Worm (Caenorhabditis elegans) whole organism, L2 larva: ENCODE results near the gene C06A12.19.

Experiments used
- C34F6.9 ChIP-seq: fragments of 150-350 bp; optimal IDR thresholded peaks from 2 replicates; lab custom pipeline; 2014; ENCODE audit warnings: missing biosample characterization, missing genetic modification characterization
- F13H6.1 ChIP-seq: sonication (generic microtip); optimal IDR thresholded peaks from 2 replicates; lab custom pipeline; 2016; ENCODE audit warnings: missing genetic modification characterization, missing compliant biosample characterization
- R02D3.7 ChIP-seq: fragments of 150-350 bp; optimal IDR thresholded peaks from 2 replicates; lab custom pipeline; 2014; ENCODE audit warnings: missing biosample characterization, missing genetic modification characterization
- Y55F3AM.14 ChIP-seq: fragments of 200-800 bp; sonication (Bioruptor generic); optimal IDR thresholded peaks from 2 replicates; lab custom pipeline; 2018; ENCODE audit warnings: mild to moderate bottlenecking, missing genetic modification characterization, missing compliant biosample characterization
- ZK546.5 ChIP-seq: sonication (generic microtip); optimal IDR thresholded peaks from 2 replicates; lab custom pipeline; 2017; ENCODE audit warnings: missing biosample characterization, missing genetic modification characterization
- alr-1 ChIP-seq: fragments of 150-350 bp; optimal IDR thresholded peaks from 2 replicates; lab custom pipeline; 2014; ENCODE audit warnings: missing biosample characterization, missing genetic modification characterization
- aly-2 ChIP-seq: fragments of 150-350 bp; optimal IDR thresholded peaks from 2 replicates; lab custom pipeline; 2014; ENCODE audit warnings: missing biosample characterization, missing genetic modification characterization
- ama-1 ChIP-seq: fragments of 150-350 bp; optimal IDR thresholded peaks from 2 replicates; lab custom pipeline; 2018; ENCODE audit warnings: inconsistent platforms
- blmp-1 ChIP-seq: sonication (generic microtip); optimal IDR thresholded peaks from 2 replicates; lab custom pipeline; 2017; ENCODE audit warnings: missing genetic modification characterization, mild to moderate bottlenecking, missing compliant biosample characterization, antibody characterized with exemption, moderate library complexity; ENCODE audit not compliant: insufficient read depth
- ceh-16 ChIP-seq: fragments of 150-350 bp; optimal IDR thresholded peaks from 2 replicates; lab custom pipeline; 2014; ENCODE audit warnings: missing biosample characterization, missing genetic modification characterization
- ceh-82 ChIP-seq: fragments of 150-350 bp; optimal IDR thresholded peaks from 2 replicates; lab custom pipeline; 2014; ENCODE audit warnings: missing biosample characterization, missing genetic modification characterization
- crh-2 ChIP-seq: sonication (generic microtip); optimal IDR thresholded peaks from 2 replicates; lab custom pipeline; 2017; ENCODE audit warnings: missing biosample characterization, missing genetic modification characterization
- dmd-4 ChIP-seq: sonication (generic microtip); optimal IDR thresholded peaks from 2 replicates; lab custom pipeline; 2017; ENCODE audit warnings: missing biosample characterization, missing genetic modification characterization
- egl-27 ChIP-seq: sonication (generic microtip); optimal IDR thresholded peaks from 3 replicates; lab custom pipeline; 2017; ENCODE audit warnings: missing biosample characterization, missing genetic modification reagents, missing genetic modification characterization
- elt-1 ChIP-seq: fragments of 150-350 bp; optimal IDR thresholded peaks from 2 replicates; lab custom pipeline; 2014; ENCODE audit warnings: missing biosample characterization, missing genetic modification characterization
- elt-3 ChIP-seq: sonication (generic microtip); optimal IDR thresholded peaks from 2 replicates; lab custom pipeline; 2017; ENCODE audit warnings: missing biosample characterization, missing genetic modification characterization
- fos-1 ChIP-seq: fragments of 150-350 bp; optimal IDR thresholded peaks from 2 replicates; lab custom pipeline; 2014; ENCODE audit warnings: missing biosample characterization, missing genetic modification characterization
- gmeb-1 ChIP-seq: fragments of 150-350 bp; optimal IDR thresholded peaks from 2 replicates; lab custom pipeline; 2014; ENCODE audit warnings: missing biosample characterization, missing genetic modification characterization
- lin-11 ChIP-seq: fragments of 150-350 bp; sonication (generic microtip); optimal IDR thresholded peaks from 2 replicates; lab custom pipeline; 2014; ENCODE audit warnings: missing biosample characterization, missing genetic modification characterization, inconsistent platforms, mixed read lengths
- lin-13 ChIP-seq: fragments of 150-350 bp; optimal IDR thresholded peaks from 2 replicates; lab custom pipeline; 2014; ENCODE audit warnings: missing biosample characterization, missing genetic modification reagents, missing genetic modification characterization
- lin-39 ChIP-seq: fragments of 150-350 bp; optimal IDR thresholded peaks from 2 replicates; lab custom pipeline; 2014; ENCODE audit warnings: missing biosample characterization, missing genetic modification reagents, missing genetic modification characterization
- lsy-2 ChIP-seq, 2 experiments: fragments of 150-350 bp in 1 of 2; sonication (generic microtip) in 1 of 2; optimal IDR thresholded peaks; 2 replicates each; lab custom pipeline; 2014 to 2017; ENCODE audit warnings: missing biosample characterization in 2 of 2, missing genetic modification characterization in 2 of 2
- mab-5 ChIP-seq: fragments of 150-350 bp; optimal IDR thresholded peaks from 2 replicates; lab custom pipeline; 2014; ENCODE audit warnings: missing biosample characterization, missing genetic modification characterization
- mbf-1 ChIP-seq: sonication (generic microtip); optimal IDR thresholded peaks from 2 replicates; lab custom pipeline; 2017; ENCODE audit warnings: missing biosample characterization, missing genetic modification characterization
- mdl-1 ChIP-seq, 2 experiments: fragments of 150-350 bp in 1 of 2; sonication (generic microtip) in 1 of 2; optimal IDR thresholded peaks; 2 replicates each; lab custom pipeline; 2017; ENCODE audit warnings: missing biosample characterization in 2 of 2, missing genetic modification characterization in 2 of 2
- nhr-10 ChIP-seq: sonication (generic microtip); optimal IDR thresholded peaks from 2 replicates; lab custom pipeline; 2017; ENCODE audit warnings: missing biosample characterization, missing genetic modification characterization
- nhr-11 ChIP-seq: fragments of 150-350 bp; optimal IDR thresholded peaks from 2 replicates; lab custom pipeline; 2014; ENCODE audit warnings: missing biosample characterization, missing genetic modification characterization
- nhr-12 ChIP-seq: fragments of 150-350 bp; optimal IDR thresholded peaks from 2 replicates; lab custom pipeline; 2014; ENCODE audit warnings: missing biosample characterization, missing genetic modification characterization
- nhr-129 ChIP-seq: fragments of 150-350 bp; optimal IDR thresholded peaks from 2 replicates; lab custom pipeline; 2014; ENCODE audit warnings: missing biosample characterization, missing genetic modification characterization
- nhr-21 ChIP-seq: fragments of 150-350 bp; optimal IDR thresholded peaks from 2 replicates; lab custom pipeline; 2014; ENCODE audit warnings: missing biosample characterization, missing genetic modification characterization
- nhr-23 ChIP-seq: fragments of 150-350 bp; optimal IDR thresholded peaks from 2 replicates; lab custom pipeline; 2014; ENCODE audit warnings: missing biosample characterization, missing genetic modification reagents, missing genetic modification characterization
- nhr-237 ChIP-seq: fragments of 150-350 bp; optimal IDR thresholded peaks from 2 replicates; lab custom pipeline; 2014; ENCODE audit warnings: missing biosample characterization, missing genetic modification characterization
- nhr-25 ChIP-seq: fragments of 150-350 bp; sonication (generic microtip); optimal IDR thresholded peaks from 3 replicates; lab custom pipeline; 2014; ENCODE audit warnings: missing biosample characterization, missing genetic modification characterization
- nhr-6 ChIP-seq: fragments of 150-350 bp; optimal IDR thresholded peaks from 2 replicates; lab custom pipeline; 2014; ENCODE audit warnings: missing biosample characterization, missing genetic modification characterization
- nhr-77 ChIP-seq: fragments of 150-350 bp; optimal IDR thresholded peaks from 2 replicates; lab custom pipeline; 2014; ENCODE audit warnings: missing biosample characterization, missing genetic modification characterization
- peb-1 ChIP-seq: fragments of 150-350 bp; optimal IDR thresholded peaks from 2 replicates; lab custom pipeline; 2014; ENCODE audit warnings: missing biosample characterization, missing genetic modification characterization
- sem-4 ChIP-seq: fragments of 150-350 bp; optimal IDR thresholded peaks from 2 replicates; lab custom pipeline; 2014; ENCODE audit warnings: missing biosample characterization, missing genetic modification reagents, missing genetic modification characterization
- skn-1 ChIP-seq: sonication (generic microtip); optimal IDR thresholded peaks from 2 replicates; lab custom pipeline; 2017; ENCODE audit warnings: missing biosample characterization, missing genetic modification characterization
- sma-3 ChIP-seq: sonication (generic microtip); optimal IDR thresholded peaks from 2 replicates; lab custom pipeline; 2016; ENCODE audit warnings: missing genetic modification reagents, missing genetic modification characterization, missing compliant biosample characterization
- sma-9 ChIP-seq, 2 experiments: fragments of 150-350 bp in 1 of 2; sonication (generic microtip) in 1 of 2; optimal IDR thresholded peaks; 2 replicates each; lab custom pipeline; 2014 to 2016; ENCODE audit warnings: missing genetic modification characterization in 2 of 2, mild to moderate bottlenecking in 1 of 2, missing biosample characterization in 1 of 2, missing compliant biosample characterization in 1 of 2, missing genetic modification reagents in 1 of 2, moderate library complexity in 1 of 2
- snpc-4 ChIP-seq: fragments of 150-350 bp; optimal IDR thresholded peaks from 2 replicates; lab custom pipeline; 2014; ENCODE audit warnings: missing biosample characterization, missing genetic modification characterization
- unc-39 ChIP-seq: fragments of 150-350 bp; optimal IDR thresholded peaks from 2 replicates; lab custom pipeline; 2014; ENCODE audit warnings: missing biosample characterization, missing genetic modification characterization
- unc-55 ChIP-seq: fragments of 150-350 bp; sonication (generic microtip); optimal IDR thresholded peaks from 3 replicates; lab custom pipeline; 2014; ENCODE audit warnings: missing biosample characterization, missing genetic modification reagents, missing genetic modification characterization
- unc-62 ChIP-seq: fragments of 150-350 bp; optimal IDR thresholded peaks from 2 replicates; lab custom pipeline; 2014; ENCODE audit warnings: missing biosample characterization, missing genetic modification reagents, missing genetic modification characterization
- zag-1 ChIP-seq: fragments of 150-350 bp; optimal IDR thresholded peaks from 2 replicates; lab custom pipeline; 2014; ENCODE audit warnings: missing biosample characterization, missing genetic modification characterization
- ztf-1 ChIP-seq: fragments of 200-800 bp; sonication (Bioruptor generic); conservative IDR thresholded peaks from 2 replicates; pipeline ENCODE4 v1.3.6; 2022; ENCODE audit warnings: missing genetic modification characterization, missing compliant biosample characterization
- ztf-11 ChIP-seq: sonication (generic microtip); optimal IDR thresholded peaks from 2 replicates; lab custom pipeline; 2017; ENCODE audit warnings: missing biosample characterization, missing genetic modification characterization
- ztf-4 ChIP-seq: fragments of 150-350 bp; optimal IDR thresholded peaks from 2 replicates; lab custom pipeline; 2014; ENCODE audit warnings: missing biosample characterization, missing genetic modification characterization

Gene C06A12.19

DNA sequence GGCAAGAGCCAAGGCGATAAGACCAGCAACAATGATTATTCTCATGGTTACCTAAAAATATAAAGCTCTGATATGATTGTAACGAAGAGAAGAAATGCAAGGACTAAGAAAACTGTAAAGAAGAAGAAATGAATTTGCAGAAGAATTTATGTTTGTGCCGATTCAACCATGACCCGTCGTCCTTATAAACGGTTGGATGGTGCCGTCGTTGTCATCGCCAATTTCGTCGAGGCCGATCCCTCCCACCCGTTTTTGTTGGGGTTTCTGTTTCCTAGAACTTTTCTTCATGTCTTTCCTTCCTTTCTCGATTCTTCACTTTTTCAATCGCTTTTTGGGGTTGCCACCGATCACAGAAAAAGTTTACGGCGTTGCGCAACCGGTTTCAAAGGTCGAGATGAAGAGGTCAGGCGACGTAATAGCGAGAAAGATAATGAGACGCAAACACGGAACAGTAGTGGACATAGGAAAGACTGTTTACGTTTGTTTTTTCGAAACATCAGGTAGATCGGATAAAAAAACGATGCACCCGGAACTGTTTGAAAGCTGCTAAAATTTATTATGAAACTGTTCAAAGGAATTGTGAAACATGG is 32.1 kb upstream of the C06A12.19 start, which contains the start of gene epic-1:
TSS of gene epic-1 (minus strand) at position 51 of the 590 bp plus-strand sequence.
- TF ChIP-seq gmeb-1 (tag; lab: Kevin White, UChicago) (no peak), dmd-4 (tag; lab: Kevin White, UChicago) (no peak), mbf-1 (tag; lab: Kevin White, UChicago) (no peak), sma-3 (GFP tag; lab: Kevin White, UChicago) (peak; percentile 41), fos-1 (tag; lab: Kevin White, UChicago) (no peak), lin-11 (tag; lab: Kevin White, UChicago) (no peak), peb-1 (tag; lab: Kevin White, UChicago) (no peak), nhr-12 (tag; lab: Kevin White, UChicago) (no peak), ceh-82 (tag; lab: Kevin White, UChicago) (no peak), ztf-1 (GFP tag; lab: Robert Waterston, UW) (no peak), Y55F3AM.14 (GFP tag; lab: Kevin White, UChicago) (no peak), unc-62 (no peak), alr-1 (no peak), C34F6.9 (no peak), aly-2 (no peak), nhr-10 (tag; lab: Kevin White, UChicago) (no peak), elt-3 (tag; lab: Kevin White, UChicago) (no peak), ama-1 (peak; percentile 14), nhr-11 (no peak), skn-1 (no peak), nhr-23 (tag; lab: Kevin White, UChicago) (no peak), zag-1 (no peak), R02D3.7 (tag; lab: Kevin White, UChicago) (no peak), nhr-237 (tag; lab: Kevin White, UChicago) (no peak), lsy-2 (tag; optimal IDR thresholded peaks at IDR 0.05; lab: Kevin White, UChicago) (no peak), ceh-16 (no peak), lin-13 (GFP tag; lab: Kevin White, UChicago) (no peak), sma-9 (GFP tag; optimal IDR thresholded peaks at IDR 0.05; lab: Kevin White, UChicago) (no peak), sma-9 (tag; optimal IDR thresholded peaks at IDR 0.05; lab: Kevin White, UChicago) (no peak), ZK546.5 (tag; lab: Kevin White, UChicago) (no peak), snpc-4 (tag; lab: Kevin White, UChicago) (no peak), nhr-6 (tag; lab: Kevin White, UChicago) (no peak), blmp-1 (tag; lab: Kevin White, UChicago) (peak; percentile 45), unc-55 (GFP tag; lab: Kevin White, UChicago) (no peak), nhr-77 (tag; lab: Kevin White, UChicago) (no peak), egl-27 (tag; lab: Kevin White, UChicago) (peak; percentile 35), nhr-21 (tag; lab: Kevin White, UChicago) (peak; percentile 43), unc-39 (tag; lab: Kevin White, UChicago) (no peak), ztf-11 (tag; lab: Kevin White, UChicago) (no peak), elt-1 (no peak), mab-5 (tag; lab: Kevin White, UChicago) (no peak), sem-4 (tag; lab: Kevin White, UChicago) (peak; percentile 24), crh-2 (peak; percentile 2), nhr-25 (peak; percentile 82), F13H6.1 (no peak), mdl-1 (tag; optimal IDR thresholded peaks at IDR 0.05; lab: Kevin White, UChicago) (no peak), ztf-4 (no peak), lin-39 (no peak), nhr-129 (peak; percentile 44)
- TF ChIP-seq, all 48 proteins: peak for 9
